Worm (Caenorhabditis elegans) whole organism, L4 larva: ENCODE results near the gene cpf-1.

Experiments used
- F26F4.8 ChIP-seq: fragments of 200-800 bp; sonication (Bioruptor generic); conservative IDR thresholded peaks from 2 replicates; pipeline ENCODE4 v1.3.6; 2022; ENCODE audit warnings: missing genetic modification characterization, missing compliant biosample characterization
- T26A8.4 ChIP-seq: fragments of 200-800 bp; sonication (Bioruptor generic); IDR thresholded peaks from 2 replicates; pipeline ENCODE4 v1.3.6; 2022; ENCODE audit warnings: missing genetic modification characterization, missing compliant biosample characterization
- aha-1 ChIP-seq: fragments of 150-350 bp; peaks from one replicate; lab custom pipeline; 2014; ENCODE audit warnings: missing biosample characterization, missing genetic modification characterization
- aly-2 ChIP-seq: sonication (generic microtip); optimal IDR thresholded peaks from 2 replicates; lab custom pipeline; 2018; ENCODE audit warnings: missing biosample characterization, missing genetic modification characterization
- ama-1 ChIP-seq: fragments of 150-350 bp; optimal IDR thresholded peaks from 2 replicates; lab custom pipeline; 2014; ENCODE audit warnings: inconsistent platforms, mixed read lengths
- ceh-62 ChIP-seq: sonication (generic microtip); optimal IDR thresholded peaks from 2 replicates; lab custom pipeline; 2017; ENCODE audit warnings: missing biosample characterization, missing genetic modification characterization
- ctbp-1 ChIP-seq: fragments of 200-800 bp; sonication (Bioruptor generic); IDR thresholded peaks from 2 replicates; pipeline ENCODE4 v1.3.6; 2022; ENCODE audit warnings: missing genetic modification reagents, missing genetic modification characterization, missing compliant biosample characterization
- daf-16 ChIP-seq, 3 experiments: sonication (generic microtip); optimal IDR thresholded peaks; 2 replicates each; lab custom pipeline; 2016 to 2017; ENCODE audit warnings: missing genetic modification characterization in 3 of 3, missing genetic modification reagents in 3 of 3, mild to moderate bottlenecking in 2 of 3, missing compliant biosample characterization in 2 of 3, missing biosample characterization in 1 of 3, moderate library complexity in 1 of 3
- daf-19 ChIP-seq: fragments of 200-800 bp; sonication (Bioruptor generic); conservative IDR thresholded peaks from 2 replicates; pipeline ENCODE4 v1.3.6; 2022; ENCODE audit warnings: missing genetic modification characterization, missing compliant biosample characterization
- daf-8 ChIP-seq: fragments of 200-800 bp; sonication (Bioruptor generic); IDR thresholded peaks from 2 replicates; pipeline ENCODE4 v1.3.6; 2022; ENCODE audit warnings: missing genetic modification characterization, missing compliant biosample characterization
- dve-1 ChIP-seq: sonication (generic microtip); optimal IDR thresholded peaks from 2 replicates; lab custom pipeline; 2017; ENCODE audit warnings: antibody characterized with exemption, mild to moderate bottlenecking, missing genetic modification characterization, missing compliant biosample characterization; ENCODE audit not compliant: insufficient read depth
- egl-43 ChIP-seq: fragments of 200-800 bp; sonication (Bioruptor generic); IDR thresholded peaks from 2 replicates; pipeline ENCODE4 v1.3.6; 2022; ENCODE audit warnings: missing genetic modification reagents, missing genetic modification characterization, missing compliant biosample characterization
- fos-1 ChIP-seq: fragments of 150-350 bp; optimal IDR thresholded peaks from 2 replicates; lab custom pipeline; 2014; ENCODE audit warnings: missing biosample characterization, missing genetic modification characterization
- hif-1 ChIP-seq, 2 experiments: sonication (generic microtip); optimal IDR thresholded peaks; 2 replicates each; lab custom pipeline; 2016 to 2017; ENCODE audit warnings: missing compliant biosample characterization in 2 of 2, missing genetic modification characterization in 2 of 2, missing genetic modification reagents in 2 of 2, missing genotype in 2 of 2, mild to moderate bottlenecking in 1 of 2
- hlh-11 ChIP-seq: fragments of 200-800 bp; sonication (Bioruptor generic); optimal IDR thresholded peaks from 2 replicates; lab custom pipeline; 2018; ENCODE audit warnings: mild to moderate bottlenecking, missing genetic modification characterization, missing compliant biosample characterization
- hlh-30 ChIP-seq: sonication (generic microtip); optimal IDR thresholded peaks from 2 replicates; lab custom pipeline; 2017; ENCODE audit warnings: antibody characterized with exemption, mild to moderate bottlenecking, missing genetic modification characterization, missing compliant biosample characterization; ENCODE audit not compliant: insufficient read depth
- lin-29 ChIP-seq: fragments of 200-800 bp; sonication (Bioruptor generic); IDR thresholded peaks from 2 replicates; pipeline ENCODE4 v1.3.6; 2022; ENCODE audit warnings: missing genetic modification reagents, missing genetic modification characterization, missing compliant biosample characterization
- lin-38 ChIP-seq: fragments of 200-800 bp; sonication (Bioruptor generic); IDR thresholded peaks from 2 replicates; pipeline ENCODE4 v1.3.6; 2022; ENCODE audit warnings: missing genetic modification reagents, missing genetic modification characterization, missing compliant biosample characterization
- lsy-2 ChIP-seq, 2 experiments: fragments of 150-350 bp in 1 of 2; sonication (generic microtip) in 1 of 2; optimal IDR thresholded peaks; 2 replicates each; lab custom pipeline; 2014 to 2017; ENCODE audit warnings: missing biosample characterization in 2 of 2, missing genetic modification characterization in 2 of 2
- madf-9 ChIP-seq: fragments of 200-800 bp; sonication (Bioruptor generic); conservative IDR thresholded peaks from 2 replicates; pipeline ENCODE4 v1.3.6; 2022; ENCODE audit warnings: missing genetic modification reagents, missing genetic modification characterization, missing compliant biosample characterization
- mdl-1 ChIP-seq, 2 experiments: fragments of 150-350 bp in 1 of 2; sonication (generic microtip) in 1 of 2; optimal IDR thresholded peaks; 2 replicates each; lab custom pipeline; 2014 to 2017; ENCODE audit warnings: missing biosample characterization in 2 of 2, missing genetic modification characterization in 2 of 2
- mep-1 ChIP-seq: fragments of 150-350 bp; sonication (generic microtip); optimal IDR thresholded peaks from 3 replicates; lab custom pipeline; 2014; ENCODE audit warnings: missing biosample characterization, missing genetic modification characterization
- mxl-2 ChIP-seq: fragments of 200-800 bp; sonication (Bioruptor generic); conservative IDR thresholded peaks from 2 replicates; pipeline ENCODE4 v1.3.6; 2022; ENCODE audit warnings: missing genetic modification reagents, missing genetic modification characterization, missing compliant biosample characterization
- mxl-3 ChIP-seq: fragments of 200-800 bp; sonication (Bioruptor generic); optimal IDR thresholded peaks from 2 replicates; lab custom pipeline; 2018; ENCODE audit warnings: mild to moderate bottlenecking, missing genetic modification characterization, missing compliant biosample characterization
- nhr-11 ChIP-seq: fragments of 150-350 bp; optimal IDR thresholded peaks from 2 replicates; lab custom pipeline; 2014; ENCODE audit warnings: missing biosample characterization, missing genetic modification characterization
- nhr-25 ChIP-seq: sonication (generic microtip); optimal IDR thresholded peaks from 2 replicates; lab custom pipeline; 2017; ENCODE audit warnings: missing genetic modification characterization, mild to moderate bottlenecking, missing compliant biosample characterization, antibody characterized with exemption, moderate library complexity, borderline replicate concordance; ENCODE audit not compliant: insufficient read depth
- nhr-28 ChIP-seq: fragments of 150-350 bp; optimal IDR thresholded peaks from 2 replicates; lab custom pipeline; 2014; ENCODE audit warnings: missing biosample characterization, missing genetic modification characterization
- nhr-42 ChIP-seq: fragments of 200-800 bp; sonication (Bioruptor generic); IDR thresholded peaks from 2 replicates; pipeline ENCODE4 v1.3.6; 2022; ENCODE audit warnings: missing genetic modification characterization, missing compliant biosample characterization
- nhr-48 ChIP-seq: sonication (generic microtip); optimal IDR thresholded peaks from 2 replicates; lab custom pipeline; 2016; ENCODE audit warnings: mild to moderate bottlenecking, missing genetic modification characterization, missing compliant biosample characterization
- nhr-76 ChIP-seq: fragments of 150-350 bp; optimal IDR thresholded peaks from 2 replicates; lab custom pipeline; 2014; ENCODE audit warnings: missing biosample characterization, missing genetic modification characterization
- pqm-1 ChIP-seq: sonication (generic microtip); optimal IDR thresholded peaks from 2 replicates; lab custom pipeline; 2017; ENCODE audit warnings: missing biosample characterization, missing genetic modification characterization
- rbr-2 ChIP-seq: sonication (generic microtip); optimal IDR thresholded peaks from 2 replicates; lab custom pipeline; 2016; ENCODE audit warnings: missing genotype, missing genetic modification characterization, missing compliant biosample characterization
- saeg-2 ChIP-seq: fragments of 200-800 bp; sonication (Bioruptor generic); IDR thresholded peaks from 2 replicates; pipeline ENCODE4 v1.3.6; 2022; ENCODE audit warnings: missing genetic modification reagents, missing genetic modification characterization, missing compliant biosample characterization
- snpc-4 ChIP-seq: fragments of 150-350 bp; optimal IDR thresholded peaks from 2 replicates; lab custom pipeline; 2014; ENCODE audit warnings: missing biosample characterization, missing genetic modification characterization
- ztf-7 ChIP-seq: fragments of 150-350 bp; optimal IDR thresholded peaks from 2 replicates; lab custom pipeline; 2014; ENCODE audit warnings: missing biosample characterization, missing genetic modification characterization

cpf-1 gene

ce11 chrII:8587660-8588230 is 14.5 kb downstream of the cpf-1 start (continued):
- TF ChIP-seq lin-29 (no peak), lin-38 (GFP tag; lab: Robert Waterston, UW) (no peak), mdl-1 (tag; optimal IDR thresholded peaks at IDR 0.05; lab: Kevin White, UChicago) (no peak), egl-43 (GFP tag; lab: Robert Waterston, UW) (no peak), hif-1 (tag; optimal IDR thresholded peaks at IDR 0.05; lab: Kevin White, UChicago) (no peak), nhr-11 (tag; lab: Kevin White, UChicago) (no peak)

ce11 chrII:8585921-8586320 is 16.3 kb downstream of the cpf-1 start:
- TF ChIP-seq lsy-2 (tag; optimal IDR thresholded peaks at IDR 0.05; lab: Kevin White, UChicago) (no peak), mep-1 (tag; lab: Kevin White, UChicago) (no peak), lin-29 (no peak), aha-1 (tag; lab: Kevin White, UChicago) (peak; percentile 73), nhr-25 (peak; percentile 51), ceh-62 (no peak)

ce11 chrII:8585036-8585627 is 17.1 kb downstream of the cpf-1 start, which contains the start of gene F54C9.11:
F54C9.11 (minus strand) TSS chrII:8585086.
- TF ChIP-seq hlh-11 (peak; percentile 65), mep-1 (tag; lab: Kevin White, UChicago) (peak; percentile 53), lsy-2 (tag; optimal IDR thresholded peaks at IDR 0.05; lab: Kevin White, UChicago) (peak in 1 of 2 experiments; percentile 45), daf-8 (no peak), nhr-28 (tag; lab: Kevin White, UChicago) (peak; percentile 16), ztf-7 (tag; lab: Kevin White, UChicago) (no peak), ctbp-1 (GFP tag; lab: Robert Waterston, UW) (peak; percentile 43; the same call in 1 of the 2 replicates), rbr-2 (peak; percentile 18), mxl-2 (GFP tag; lab: Robert Waterston, UW) (no peak), madf-9 (GFP tag; lab: Robert Waterston, UW) (no peak), dve-1 (tag; lab: Kevin White, UChicago) (peak; percentile 31), hlh-30 (peak; percentile 57), T26A8.4 (peak; percentile 83; the same call in 1 of the 2 replicates), mdl-1 (tag; optimal IDR thresholded peaks at IDR 0.05; lab: Kevin White, UChicago) (peak in 1 of 2 experiments; percentile 55), nhr-42 (GFP tag; lab: Robert Waterston, UW) (no peak), aly-2 (tag; lab: Kevin White, UChicago) (no peak), saeg-2 (no peak), nhr-48 (tag; lab: Kevin White, UChicago) (peak; percentile 51), daf-16 (GFP tag; optimal IDR thresholded peaks at IDR 0.05; lab: Kevin White, UChicago) (peak in 1 of 2 experiments; percentile 57), daf-16 (tag; optimal IDR thresholded peaks at IDR 0.05; lab: Kevin White, UChicago) (no peak), fos-1 (tag; lab: Kevin White, UChicago) (no peak), egl-43 (GFP tag; lab: Robert Waterston, UW) (no peak), pqm-1 (tag; lab: Kevin White, UChicago) (no peak), daf-19 (GFP tag; lab: Robert Waterston, UW) (no peak), mxl-3 (peak; percentile 4), nhr-76 (tag; lab: Kevin White, UChicago) (no peak), aha-1 (tag; lab: Kevin White, UChicago) (no peak), hif-1 (tag; optimal IDR thresholded peaks at IDR 0.05; lab: Kevin White, UChicago) (peak in 1 of 2 experiments; percentile 24), lin-29 (no peak), F26F4.8 (no peak), snpc-4 (no peak)

- TF ChIP-seq mep-1 (tag; lab: Kevin White, UChicago) (no peak), hlh-30 (peak; percentile 7), ctbp-1 (GFP tag; lab: Robert Waterston, UW) (no peak), ama-1 (peak; percentile 58), lin-38 (GFP tag; lab: Robert Waterston, UW) (0 out of 2 replicates have a peak, but pooled peaks have one; percentile 28), lin-29 (no peak)
Observed at ce11 chrII:8583035-8583434, 19.2 kb downstream of the cpf-1 start.
